Fruit fly (Drosophila melanogaster) whole organism, prepupa: ENCODE data around the gene CG17806.

Source experiments
- Blimp-1 ChIP-seq: fragments of 200-800 bp; sonication (Bioruptor generic); optimal IDR thresholded peaks from 3 replicates; lab custom pipeline; 2017; ENCODE audit warnings: missing biosample characterization, missing genetic modification characterization, mild to moderate bottlenecking, moderate library complexity, missing genetic modification reagents
- CG11762 ChIP-seq: fragments of 200-800 bp; sonication (Bioruptor generic); optimal IDR thresholded peaks from 3 replicates; lab custom pipeline; 2016; ENCODE audit warnings: missing biosample characterization, missing genetic modification characterization; ENCODE audit not compliant: insufficient read depth
- CG11902 ChIP-seq: fragments of 200-800 bp; sonication (Bioruptor generic); optimal IDR thresholded peaks from 3 replicates; lab custom pipeline; 2016; ENCODE audit warnings: missing biosample characterization, missing genetic modification characterization
- CG15336 ChIP-seq: fragments of 200-800 bp; sonication (Bioruptor generic); IDR thresholded peaks from 2 replicates; pipeline ENCODE4 v1.3.6; 2022; ENCODE audit warnings: missing biosample characterization, missing genetic modification characterization
- CG16779 ChIP-seq: fragments of 200-800 bp; sonication (Bioruptor generic); optimal IDR thresholded peaks from 3 replicates; lab custom pipeline; 2017; ENCODE audit warnings: missing biosample characterization, mild to moderate bottlenecking, missing genetic modification characterization
- CG3032 ChIP-seq: fragments of 200-800 bp; optimal IDR thresholded peaks from 2 replicates; lab custom pipeline; 2019; ENCODE audit warnings: missing biosample characterization, mild to moderate bottlenecking, missing genetic modification characterization, moderate library complexity
- Gug ChIP-seq: fragments of 200-800 bp; sonication (Bioruptor generic); IDR thresholded peaks from 2 replicates; pipeline ENCODE4 v1.3.6; 2022; ENCODE audit warnings: missing biosample characterization, missing genetic modification characterization
- Hr39 ChIP-seq: fragments of 200-800 bp; sonication (Bioruptor generic); optimal IDR thresholded peaks from 2 replicates; lab custom pipeline; 2016; ENCODE audit warnings: missing biosample characterization, missing genetic modification characterization
- Hr4 ChIP-seq: fragments of 200-800 bp; sonication (Bioruptor generic); optimal IDR thresholded peaks from 3 replicates; lab custom pipeline; 2016; ENCODE audit warnings: missing biosample characterization, missing genetic modification characterization
- Lpt ChIP-seq: fragments of 200-800 bp; sonication (Bioruptor generic); optimal IDR thresholded peaks from 3 replicates; lab custom pipeline; 2016; ENCODE audit warnings: missing biosample characterization, missing genetic modification characterization
- OdsH ChIP-seq: fragments of 200-800 bp; sonication (Bioruptor generic); optimal IDR thresholded peaks from 3 replicates; lab custom pipeline; 2016; ENCODE audit warnings: missing biosample characterization, missing genetic modification characterization
- achi ChIP-seq: fragments of 200-800 bp; sonication (Bioruptor generic); optimal IDR thresholded peaks from 3 replicates; lab custom pipeline; 2016; ENCODE audit warnings: missing biosample characterization, missing genetic modification characterization
- lz ChIP-seq: fragments of 200-800 bp; sonication (Bioruptor generic); optimal IDR thresholded peaks from 3 replicates; lab custom pipeline; 2016; ENCODE audit warnings: missing biosample characterization, missing genetic modification characterization
- topi ChIP-seq: fragments of 200-800 bp; sonication (Bioruptor generic); optimal IDR thresholded peaks from 3 replicates; lab custom pipeline; 2016; ENCODE audit warnings: missing biosample characterization, missing genetic modification characterization

DNA sequence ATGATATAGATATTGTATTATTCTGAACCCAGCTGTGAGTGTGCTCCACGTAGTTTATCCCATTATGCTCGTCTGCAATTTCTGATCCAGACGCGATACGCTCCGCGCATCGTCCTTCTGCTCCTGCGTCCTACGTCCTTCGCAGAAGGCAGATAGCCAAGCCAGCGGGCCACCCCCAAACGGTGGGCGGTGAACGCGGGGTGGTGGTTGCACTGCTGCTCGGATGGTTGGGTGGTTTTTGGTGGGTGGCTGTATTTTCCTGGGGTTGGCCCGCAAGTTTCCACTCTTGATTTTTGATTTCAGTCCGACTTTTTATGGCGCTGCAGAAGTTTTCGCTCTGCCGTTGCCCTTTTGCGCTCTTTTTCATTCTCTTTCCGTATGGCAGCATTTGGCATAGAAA, 9.4 kb upstream of the CG17806 start:
- TF ChIP-seq CG15336 (GFP tag; lab: Robert Waterston, UW) (no peak), achi (GFP tag; lab: Kevin White, UChicago) (no peak), topi (no peak), Gug (GFP tag; lab: Robert Waterston, UW) (no peak), Blimp-1 (no peak), Hr39 (GFP tag; lab: Kevin White, UChicago) (no peak), CG11902 (GFP tag; lab: Kevin White, UChicago) (no peak), Hr4 (GFP tag; lab: Kevin White, UChicago) (no peak), CG16779 (tag; lab: Kevin White, UChicago) (no peak), CG3032 (tag; lab: Kevin White, UChicago) (no peak), Lpt (no peak), lz (GFP tag; lab: Kevin White, UChicago) (no peak), CG11762 (GFP tag; lab: Kevin White, UChicago) (no peak), OdsH (no peak)
